Worm (Caenorhabditis elegans) whole organism, L4/young adult: Measurements from ENCODE around the gene srw-145.

ENCODE experiments used
- W03F9.2 ChIP-seq: fragments of 150-350 bp; optimal IDR thresholded peaks from 2 replicates; lab custom pipeline; 2014; ENCODE audit warnings: missing biosample characterization, missing genetic modification characterization
- dao-5 ChIP-seq: sonication (generic microtip); optimal IDR thresholded peaks from 2 replicates; lab custom pipeline; 2016; ENCODE audit warnings: missing genotype, missing genetic modification characterization, moderate library complexity, missing compliant biosample characterization

- TF ChIP-seq W03F9.2 (tag; lab: Kevin White, UChicago) (no peak), dao-5 (tag; lab: Kevin White, UChicago) (no peak)
Observed at ce11 chrV:13949010-13949409, 12.1 kb downstream of the srw-145 start, which contains the start of gene R10D12.6.
